Fruit fly (Drosophila melanogaster): ENCODE data around the gene CG8750.

The CG8750 gene

dm6 chr3L:13865484-13865883, 22.7 kb upstream of the CG8750 start (continued):
- no peak for TF ChIP-seq CG9437 (GFP tag; optimal IDR thresholded peaks at IDR 0.05)
- TF ChIP-seq hkb (optimal IDR thresholded peaks at IDR 0.05): no peak
- peak; percentile 36; the same call in 1 of the 2 replicates for TF ChIP-seq hkb (GFP tag; IDR thresholded peaks at IDR 0.05)
- TF ChIP-seq CHES-1-like (GFP tag; optimal IDR thresholded peaks at IDR 0.05): peak; percentile 33
- peak; percentile 20 for TF ChIP-seq CG1647 (GFP tag; optimal IDR thresholded peaks at IDR 0.05)
- no peak for TF ChIP-seq Dfd (GFP tag; optimal IDR thresholded peaks at IDR 0.05)
- peak; percentile 89 for TF ChIP-seq CG15601 (tag; optimal IDR thresholded peaks at IDR 0.05)
- no peak; the same call in 1 of the 2 replicates for TF ChIP-seq HLH3B (GFP tag; IDR thresholded peaks at IDR 0.05)
- TF ChIP-seq CG9797 (GFP tag; optimal IDR thresholded peaks at IDR 0.05): no peak
- no peak for TF ChIP-seq Sry-δ (GFP tag; optimal IDR thresholded peaks at IDR 0.05)
- peak; percentile 1 for TF ChIP-seq da (GFP tag; optimal IDR thresholded peaks at IDR 0.05)
- TF ChIP-seq tx (GFP tag; optimal IDR thresholded peaks at IDR 0.05): no peak
- no peak for TF ChIP-seq CG1832 (GFP tag; optimal IDR thresholded peaks at IDR 0.05)
- TF ChIP-seq ssp (GFP tag; IDR thresholded peaks at IDR 0.05): no peak
- peak; percentile 61 for TF ChIP-seq trem (tag; optimal IDR thresholded peaks at IDR 0.05)
- TF ChIP-seq CG4328 (GFP tag; optimal IDR thresholded peaks at IDR 0.05): peak; percentile 19
- TF ChIP-seq CG34422 (GFP tag; IDR thresholded peaks at IDR 0.05): no peak
- no peak for TF ChIP-seq Neu2 (GFP tag; optimal IDR thresholded peaks at IDR 0.05; ENCODE audit: borderline replicate concordance)
- no peak for TF ChIP-seq gce (GFP tag; IDR thresholded peaks at IDR 0.05)
- TF ChIP-seq CG17802 (tag; optimal IDR thresholded peaks at IDR 0.05): peak; percentile 55
- TF ChIP-seq org-1 (GFP tag; optimal IDR thresholded peaks at IDR 0.05): peak; percentile 85
- TF ChIP-seq CG31388 (GFP tag; optimal IDR thresholded peaks at IDR 0.05): no peak
- TF ChIP-seq nmo (GFP tag; optimal IDR thresholded peaks at IDR 0.05): no peak
- TF ChIP-seq CG17328 (GFP tag; IDR thresholded peaks at IDR 0.05): peak; percentile 61
- no peak for TF ChIP-seq CG34224 (GFP tag; IDR thresholded peaks at IDR 0.05; ENCODE audit: partially characterized antibody)
- no peak for TF ChIP-seq Ravus (GFP tag; IDR thresholded peaks at IDR 0.05)
- peak; percentile 71 for TF ChIP-seq CG10979 (tag; optimal IDR thresholded peaks at IDR 0.05)
- peak; percentile 41 to 45 for TF ChIP-seq chif (GFP tag; optimal IDR thresholded peaks at IDR 0.05)
- peak; percentile 55 for TF ChIP-seq slp2 (GFP tag; optimal IDR thresholded peaks at IDR 0.05)
- TF ChIP-seq dmrt99B (tag; optimal IDR thresholded peaks at IDR 0.05): peak; percentile 75
- no peak for TF ChIP-seq Eip74EF (GFP tag; optimal IDR thresholded peaks at IDR 0.05)
- peak; percentile 86 for TF ChIP-seq CG33557 (GFP tag; optimal IDR thresholded peaks at IDR 0.05)
- no peak for TF ChIP-seq CG6175 (GFP tag; IDR thresholded peaks at IDR 0.05)
- peak; percentile 78 for TF ChIP-seq lab (GFP tag; optimal IDR thresholded peaks at IDR 0.05)
- TF ChIP-seq CG10565 (GFP tag; optimal IDR thresholded peaks at IDR 0.05): no peak
- TF ChIP-seq Dref (GFP tag; IDR thresholded peaks at IDR 0.05): no peak
- no peak for TF ChIP-seq Gsc (GFP tag; IDR thresholded peaks at IDR 0.05)
- TF ChIP-seq inv (GFP tag; IDR thresholded peaks at IDR 0.05; ENCODE audit: partially characterized antibody): no peak
- peak; percentile 49 for TF ChIP-seq CG17385 (GFP tag; optimal IDR thresholded peaks at IDR 0.05)
- no peak for TF ChIP-seq Dp (GFP tag; optimal IDR thresholded peaks at IDR 0.05)
- TF ChIP-seq scrt (GFP tag; optimal IDR thresholded peaks at IDR 0.05): peak; percentile 6
- no peak for TF ChIP-seq wdn (GFP tag; IDR thresholded peaks at IDR 0.05)
- no peak for TF ChIP-seq CG11560 (tag; IDR thresholded peaks at IDR 0.05)
- no peak for TF ChIP-seq CG11247 (GFP tag; IDR thresholded peaks at IDR 0.05)
- TF ChIP-seq HmgD (GFP tag; optimal IDR thresholded peaks at IDR 0.05): no peak
- TF ChIP-seq CG3407 (GFP tag; optimal IDR thresholded peaks at IDR 0.05): peak; percentile 90
- no peak for TF ChIP-seq CG6272 (GFP tag; IDR thresholded peaks at IDR 0.05)
- peak; percentile 79 for TF ChIP-seq CG31365 (tag; optimal IDR thresholded peaks at IDR 0.05)
- TF ChIP-seq zfh1 (GFP tag; IDR thresholded peaks at IDR 0.05): peak; percentile 51; the same call in 1 of the 3 replicates
- TF ChIP-seq Myb (GFP tag; optimal IDR thresholded peaks at IDR 0.05): no peak
- TF ChIP-seq CG5953 (GFP tag; IDR thresholded peaks at IDR 0.05): no peak
- peak; percentile 59 for TF ChIP-seq CG7839 (tag; optimal IDR thresholded peaks at IDR 0.05)

Measured in whole organism, embryonic.